Fruit fly (Drosophila melanogaster) whole organism, embryonic: ENCODE measurements around the gene cue.

Experiments used
- Abd-B ChIP-seq: fragments of 200-800 bp; sonication (Bioruptor generic); optimal IDR thresholded peaks from 2 replicates; lab custom pipeline; 2018; ENCODE audit warnings: missing biosample characterization, mild to moderate bottlenecking, missing genetic modification characterization, moderate library complexity
- Asciz ChIP-seq: fragments of 200-800 bp; sonication (Bioruptor generic); optimal IDR thresholded peaks from 2 replicates; lab custom pipeline; 2017; ENCODE audit warnings: missing biosample characterization, mild to moderate bottlenecking, missing genetic modification characterization, missing genetic modification reagents
- Bgb ChIP-seq: fragments of 200-800 bp; sonication (Bioruptor generic); IDR thresholded peaks from 2 replicates; pipeline ENCODE4 v1.3.6; 2022; ENCODE audit warnings: missing biosample characterization, missing genetic modification characterization; ENCODE audit not compliant: partially characterized antibody
- CG10462 ChIP-seq: fragments of 200-800 bp; sonication (Bioruptor generic); optimal IDR thresholded peaks from 2 replicates; lab custom pipeline; 2016; ENCODE audit warnings: missing biosample characterization, missing genetic modification characterization
- CG11085 ChIP-seq: fragments of 200-800 bp; sonication (Bioruptor generic); IDR thresholded peaks from 2 replicates; pipeline ENCODE4 v1.3.6; 2022; ENCODE audit warnings: missing biosample characterization, missing genetic modification characterization
- CG11723 ChIP-seq: fragments of 200-800 bp; sonication (Bioruptor generic); optimal IDR thresholded peaks from 2 replicates; lab custom pipeline; 2017; ENCODE audit warnings: missing biosample characterization, mild to moderate bottlenecking, missing genetic modification characterization
- CG13775 ChIP-seq: fragments of 200-800 bp; sonication (Bioruptor generic); optimal IDR thresholded peaks from 3 replicates; lab custom pipeline; 2017; ENCODE audit warnings: missing biosample characterization, mild to moderate bottlenecking, missing genetic modification characterization
- CG15073 ChIP-seq: fragments of 200-800 bp; sonication (Bioruptor generic); optimal IDR thresholded peaks from 2 replicates; lab custom pipeline; 2016; ENCODE audit warnings: missing biosample characterization, missing genetic modification characterization
- CG15514 ChIP-seq: fragments of 200-800 bp; sonication (Bioruptor generic); optimal IDR thresholded peaks from 3 replicates; lab custom pipeline; 2017; ENCODE audit warnings: missing biosample characterization, missing genetic modification characterization, mild to moderate bottlenecking, moderate library complexity, missing genetic modification reagents
- CG1647 ChIP-seq: fragments of 200-800 bp; sonication (Bioruptor generic); optimal IDR thresholded peaks from 3 replicates; lab custom pipeline; 2016; ENCODE audit warnings: missing biosample characterization, missing genetic modification characterization
- CG17328 ChIP-seq: fragments of 200-800 bp; sonication (Bioruptor generic); IDR thresholded peaks from 2 replicates; pipeline ENCODE4 v1.3.6; 2022; ENCODE audit warnings: missing biosample characterization, missing genetic modification characterization
- CG18011 ChIP-seq: fragments of 200-800 bp; sonication (Bioruptor generic); optimal IDR thresholded peaks from 2 replicates; lab custom pipeline; 2017; ENCODE audit warnings: missing biosample characterization, missing genetic modification characterization, mild to moderate bottlenecking, moderate library complexity, missing genotype
- CG18476 ChIP-seq: fragments of 200-800 bp; sonication (Bioruptor generic); optimal IDR thresholded peaks from 2 replicates; lab custom pipeline; 2016; ENCODE audit warnings: missing biosample characterization, mild to moderate bottlenecking, missing genetic modification characterization
- CG31224 ChIP-seq: fragments of 200-800 bp; sonication (Bioruptor generic); IDR thresholded peaks from 2 replicates; pipeline ENCODE4 v1.3.6; 2022; ENCODE audit warnings: missing biosample characterization, missing genetic modification characterization
- CG32767 ChIP-seq: fragments of 200-800 bp; sonication (Bioruptor generic); IDR thresholded peaks from 2 replicates; pipeline ENCODE4 v1.3.6; 2022; ENCODE audit warnings: missing biosample characterization, missing genetic modification characterization
- CG3726 ChIP-seq: fragments of 200-800 bp; sonication (Bioruptor generic); IDR thresholded peaks from 3 replicates; pipeline ENCODE4, ENCODE4 v1.3.6; 2022; ENCODE audit warnings: missing biosample characterization, missing genetic modification characterization
- CG3838 ChIP-seq: fragments of 200-800 bp; sonication (Bioruptor generic); optimal IDR thresholded peaks from 3 replicates; lab custom pipeline; 2016; ENCODE audit warnings: missing biosample characterization, missing genetic modification characterization
- CG42726 ChIP-seq: fragments of 200-800 bp; sonication (Bioruptor generic); IDR thresholded peaks from 2 replicates; pipeline ENCODE4 v1.3.6; 2022; ENCODE audit warnings: missing biosample characterization, missing genetic modification characterization; ENCODE audit not compliant: partially characterized antibody
- CG6689 ChIP-seq: fragments of 200-800 bp; sonication (Bioruptor generic); IDR thresholded peaks from 2 replicates; pipeline ENCODE4 v1.3.6; 2022; ENCODE audit warnings: missing biosample characterization, missing genetic modification characterization
- CG6854 ChIP-seq: fragments of 200-800 bp; sonication (Bioruptor generic); optimal IDR thresholded peaks from 3 replicates; lab custom pipeline; 2017; ENCODE audit warnings: missing biosample characterization, mild to moderate bottlenecking, missing genetic modification characterization
- CG7839 ChIP-seq: fragments of 200-800 bp; sonication (Bioruptor generic); optimal IDR thresholded peaks from 3 replicates; lab custom pipeline; 2018; ENCODE audit warnings: missing biosample characterization, mild to moderate bottlenecking, missing genetic modification characterization, moderate library complexity
- CG8089 ChIP-seq: fragments of 200-800 bp; sonication (Bioruptor generic); optimal IDR thresholded peaks from 3 replicates; lab custom pipeline; 2016; ENCODE audit warnings: missing biosample characterization, missing genetic modification characterization
- E2f2 ChIP-seq: fragments of 200-800 bp; sonication (Bioruptor generic); IDR thresholded peaks from 2 replicates; pipeline ENCODE4 v1.3.6; 2022; ENCODE audit warnings: missing biosample characterization, missing genetic modification characterization
- Ets97D ChIP-seq: fragments of 200-800 bp; sonication (Bioruptor generic); optimal IDR thresholded peaks from 3 replicates; lab custom pipeline; 2016; ENCODE audit warnings: missing biosample characterization, missing genetic modification characterization
- HHEX ChIP-seq: fragments of 200-800 bp; sonication (Bioruptor generic); optimal IDR thresholded peaks from 3 replicates; lab custom pipeline; 2017; ENCODE audit warnings: missing biosample characterization, mild to moderate bottlenecking, missing genetic modification characterization, missing genetic modification reagents
- HLH54F ChIP-seq: fragments of 200-800 bp; sonication (Bioruptor generic); optimal IDR thresholded peaks from 3 replicates; lab custom pipeline; 2016; ENCODE audit warnings: missing biosample characterization, missing genetic modification characterization
- Hmx ChIP-seq: fragments of 200-800 bp; sonication (Bioruptor generic); optimal IDR thresholded peaks from 2 replicates; lab custom pipeline; 2016; ENCODE audit warnings: missing biosample characterization, missing genetic modification characterization
- Mad ChIP-seq: fragments of 200-800 bp; sonication (Bioruptor generic); optimal IDR thresholded peaks from 2 replicates; lab custom pipeline; 2016; ENCODE audit warnings: missing biosample characterization, missing genetic modification characterization
- Med ChIP-seq: fragments of 200-800 bp; sonication (Bioruptor generic); peaks from one replicate; lab custom pipeline; 2016; ENCODE audit warnings: missing biosample characterization, missing genetic modification characterization, mild to moderate bottlenecking, inconsistent platforms, moderate library complexity
- Opbp ChIP-seq: fragments of 200-800 bp; sonication (Bioruptor generic); IDR thresholded peaks from 3 replicates; pipeline ENCODE4 v1.3.6; 2022; ENCODE audit warnings: missing biosample characterization, missing genetic modification characterization; ENCODE audit not compliant: partially characterized antibody
- Rfx ChIP-seq: fragments of 200-800 bp; sonication (Bioruptor generic); IDR thresholded peaks from 2 replicates; pipeline ENCODE4 v1.3.6; 2022; ENCODE audit warnings: missing biosample characterization, missing genetic modification characterization
- Sox102F ChIP-seq: fragments of 200-800 bp; sonication (Bioruptor generic); optimal IDR thresholded peaks from 2 replicates; lab custom pipeline; 2018; ENCODE audit warnings: missing biosample characterization, mild to moderate bottlenecking, missing genetic modification characterization, moderate library complexity
- chm ChIP-seq: fragments of 200-800 bp; sonication (Bioruptor generic); IDR thresholded peaks from 2 replicates; pipeline ENCODE4 v1.3.6; 2022; ENCODE audit warnings: missing biosample characterization, missing genetic modification characterization
- cwo ChIP-seq: fragments of 200-800 bp; sonication (Bioruptor generic); optimal IDR thresholded peaks from 3 replicates; lab custom pipeline; 2017; ENCODE audit warnings: missing biosample characterization, missing genetic modification characterization, mild to moderate bottlenecking, moderate library complexity, missing genetic modification reagents
- dysf ChIP-seq: fragments of 200-800 bp; sonication (Bioruptor generic); IDR thresholded peaks from 3 replicates; pipeline ENCODE4 v1.3.6; 2022; ENCODE audit warnings: missing biosample characterization, missing genetic modification characterization
- ftz-f1 ChIP-seq: fragments of 200-800 bp; sonication (Bioruptor generic); optimal IDR thresholded peaks from 2 replicates; lab custom pipeline; 2016; ENCODE audit warnings: missing biosample characterization, missing genetic modification characterization
- hbn ChIP-seq: fragments of 200-800 bp; sonication (Bioruptor generic); IDR thresholded peaks from 2 replicates; pipeline ENCODE4 v1.3.6; 2022; ENCODE audit warnings: missing biosample characterization, missing genetic modification characterization; ENCODE audit not compliant: partially characterized antibody
- mirr ChIP-seq: fragments of 200-800 bp; sonication (Bioruptor generic); optimal IDR thresholded peaks from 3 replicates; lab custom pipeline; 2018; ENCODE audit warnings: missing biosample characterization, mild to moderate bottlenecking, missing genetic modification characterization
- nerfin-1 ChIP-seq: fragments of 200-800 bp; sonication (Bioruptor generic); optimal IDR thresholded peaks from 3 replicates; lab custom pipeline; 2019; ENCODE audit warnings: missing biosample characterization, mild to moderate bottlenecking, missing genetic modification characterization, moderate library complexity
- pnt ChIP-seq: fragments of 200-800 bp; sonication (Bioruptor generic); optimal IDR thresholded peaks from 3 replicates; lab custom pipeline; 2016; ENCODE audit warnings: missing biosample characterization, missing genetic modification characterization
- prd ChIP-seq, 3 experiments: fragments of >200 bp in 2 of 3; fragments of 200-800 bp in 1 of 3; sonication (Bioruptor generic) in 1 of 3; optimal IDR thresholded peaks in 2 of 3; IDR thresholded peaks in 1 of 3; 2 replicates in 2 of 3; 3 replicates in 1 of 3; pipeline versions ENCODE4 v1.3.6 to Lab custom; 2017 to 2022; ENCODE audit warnings: missing biosample characterization in 1 of 3, missing genetic modification characterization in 1 of 3
- pzg ChIP-seq: fragments of 200-800 bp; sonication (Bioruptor generic); optimal IDR thresholded peaks from 3 replicates; lab custom pipeline; 2018; ENCODE audit warnings: missing biosample characterization, mild to moderate bottlenecking, missing genetic modification characterization, moderate library complexity
- row ChIP-seq: fragments of 200-800 bp; sonication (Bioruptor generic); IDR thresholded peaks from 3 replicates; pipeline ENCODE4 v1.3.6; 2022; ENCODE audit warnings: missing biosample characterization, missing genetic modification characterization
- seq ChIP-seq: fragments of 200-800 bp; sonication (Bioruptor generic); IDR thresholded peaks from 2 replicates; pipeline ENCODE4 v1.3.6; 2022; ENCODE audit warnings: missing biosample characterization, missing genetic modification characterization
- sqz ChIP-seq: fragments of 200-800 bp; sonication (Bioruptor generic); optimal IDR thresholded peaks from 3 replicates; lab custom pipeline; 2018; ENCODE audit warnings: missing biosample characterization, mild to moderate bottlenecking, missing genetic modification characterization
- sug ChIP-seq: fragments of 200-800 bp; optimal IDR thresholded peaks from 2 replicates; lab custom pipeline; 2019; ENCODE audit warnings: missing biosample characterization, mild to moderate bottlenecking, missing genetic modification characterization, moderate library complexity
- tgo ChIP-seq: fragments of 200-800 bp; sonication (Bioruptor generic); IDR thresholded peaks from 3 replicates; pipeline ENCODE4 v1.3.6; 2022; ENCODE audit warnings: missing biosample characterization, missing genetic modification characterization
- tin ChIP-seq: fragments of 200-800 bp; sonication (Bioruptor generic); optimal IDR thresholded peaks from 3 replicates; lab custom pipeline; 2016; ENCODE audit warnings: missing biosample characterization, missing genetic modification characterization
- usp ChIP-seq: fragments of >200 bp; optimal IDR thresholded peaks from 2 replicates; lab custom pipeline; 2017; ENCODE audit warnings: missing biosample characterization, missing genetic modification characterization
- wor ChIP-seq: fragments of 200-800 bp; sonication (Bioruptor generic); IDR thresholded peaks from 2 replicates; pipeline ENCODE4 v1.3.6; 2022; ENCODE audit warnings: missing biosample characterization, missing genetic modification characterization

cue gene

dm6 chr3L:1489523-1489922, 27.5 kb downstream of the cue start, which contains the start of gene stet (continued):
- TF ChIP-seq Bgb (GFP tag; lab: Robert Waterston, UW) (0 out of 2 replicates have a peak, but pooled peaks have one; percentile 7), CG8089 (GFP tag; lab: Kevin White, UChicago) (no peak), CG6689 (GFP tag; lab: Robert Waterston, UW) (no peak), CG31224 (GFP tag; lab: Robert Waterston, UW) (no peak), CG7839 (no peak), chm (GFP tag; lab: Robert Waterston, UW) (no peak), CG10462 (GFP tag; lab: Kevin White, UChicago) (no peak), usp (GFP tag; lab: Kevin White, UChicago) (no peak), mirr (peak; percentile 25), row (GFP tag; lab: Robert Waterston, UW) (peak; percentile 25; the same call in 1 of the 3 replicates), CG42726 (peak; percentile 24; the same call in 1 of the 2 replicates), CG3838 (GFP tag; lab: Kevin White, UChicago) (no peak), CG11085 (GFP tag; lab: Robert Waterston, UW) (no peak), Med (GFP tag; lab: Kevin White, UChicago) (peak; percentile 52), CG13775 (GFP tag; lab: Kevin White, UChicago) (no peak), CG15073 (GFP tag; lab: Kevin White, UChicago) (no peak), hbn (GFP tag; lab: Robert Waterston, UW) (peak; percentile 29; the same call in 1 of the 2 replicates), Rfx (GFP tag; lab: Robert Waterston, UW) (peak; percentile 21; the same call in 1 of the 2 replicates), HHEX (GFP tag; lab: Kevin White, UChicago) (no peak), CG18476 (GFP tag; lab: Kevin White, UChicago) (no peak), CG3726 (GFP tag; lab: Robert Waterston, UW) (no peak), HLH54F (GFP tag; lab: Kevin White, UChicago) (no peak), CG1647 (no peak), CG11723 (GFP tag; lab: Kevin White, UChicago) (no peak), sqz (GFP tag; lab: Kevin White, UChicago) (no peak), wor (GFP tag; lab: Robert Waterston, UW) (no peak), nerfin-1 (peak; percentile 94), cwo (GFP tag; lab: Kevin White, UChicago) (peak; percentile 1), Abd-B (GFP tag; lab: Kevin White, UChicago) (no peak), prd (optimal IDR thresholded peaks at IDR 0.05; lab: Kevin White, UChicago) (no peak), prd (GFP tag; IDR thresholded peaks at IDR 0.05; lab: Robert Waterston, UW) (0 out of 3 replicates have a peak, but pooled peaks have one; percentile 10), CG32767 (no peak), tgo (GFP tag; lab: Robert Waterston, UW) (0 out of 3 replicates have a peak, but pooled peaks have one; percentile 13), Ets97D (GFP tag; lab: Kevin White, UChicago) (peak; percentile 11), CG6854 (GFP tag; lab: Kevin White, UChicago) (no peak), Hmx (no peak), pzg (GFP tag; lab: Kevin White, UChicago) (peak; percentile 19), dysf (GFP tag; lab: Robert Waterston, UW) (no peak), Opbp (GFP tag; lab: Robert Waterston, UW) (0 out of 3 replicates have a peak, but pooled peaks have one; percentile 18), ftz-f1 (GFP tag; lab: Kevin White, UChicago) (no peak), CG15514 (GFP tag; lab: Kevin White, UChicago) (peak; percentile 33), sug (no peak), seq (GFP tag; lab: Robert Waterston, UW) (peak; percentile 77), CG18011 (GFP tag; lab: Kevin White, UChicago) (no peak), Mad (GFP tag; lab: Kevin White, UChicago) (no peak), Asciz (GFP tag; lab: Kevin White, UChicago) (no peak), tin (GFP tag; lab: Kevin White, UChicago) (no peak), Sox102F (GFP tag; lab: Kevin White, UChicago) (no peak), E2f2 (0 out of 2 replicates have a peak, but pooled peaks have one; percentile 6), pnt (no peak), CG17328 (GFP tag; lab: Robert Waterston, UW) (0 out of 2 replicates have a peak, but pooled peaks have one; percentile 7)
